Fruit fly (Drosophila melanogaster) whole organism, embryonic: ENCODE results near the gene ovm.
A peak's percentile ranks its signal among the peaks of the same experiment; 100 is the strongest.

Source experiments
- CG12744 ChIP-seq: fragments of 200-800 bp; sonication (Bioruptor generic); optimal IDR thresholded peaks from 2 replicates; lab custom pipeline; 2016; ENCODE audit warnings: missing biosample characterization, missing genetic modification characterization
- CG12769 ChIP-seq: fragments of 200-800 bp; sonication (Bioruptor generic); optimal IDR thresholded peaks from 2 replicates; lab custom pipeline; 2019; ENCODE audit warnings: missing biosample characterization, mild to moderate bottlenecking, missing genetic modification characterization, moderate library complexity
- CG14710 ChIP-seq: fragments of 200-800 bp; sonication (Bioruptor generic); optimal IDR thresholded peaks from 3 replicates; lab custom pipeline; 2019; ENCODE audit warnings: missing biosample characterization, mild to moderate bottlenecking, missing genetic modification characterization, moderate library complexity
- CG14965 ChIP-seq: fragments of 200-800 bp; sonication (Bioruptor generic); optimal IDR thresholded peaks from 2 replicates; lab custom pipeline; 2016; ENCODE audit warnings: missing biosample characterization, missing genetic modification characterization, borderline replicate concordance
- CG15073 ChIP-seq: fragments of 200-800 bp; sonication (Bioruptor generic); optimal IDR thresholded peaks from 2 replicates; lab custom pipeline; 2016; ENCODE audit warnings: missing biosample characterization, missing genetic modification characterization
- CG15514 ChIP-seq: fragments of 200-800 bp; sonication (Bioruptor generic); optimal IDR thresholded peaks from 3 replicates; lab custom pipeline; 2017; ENCODE audit warnings: missing biosample characterization, missing genetic modification characterization, mild to moderate bottlenecking, moderate library complexity, missing genetic modification reagents
- CG16779 ChIP-seq: fragments of 200-800 bp; sonication (Bioruptor generic); IDR thresholded peaks from 2 replicates; pipeline ENCODE4 v1.3.6; 2022; ENCODE audit warnings: missing biosample characterization, missing genetic modification characterization
- CG16813 ChIP-seq: fragments of 200-800 bp; sonication (Bioruptor generic); IDR thresholded peaks from 3 replicates; pipeline ENCODE4 v1.3.6; 2022; ENCODE audit warnings: missing biosample characterization, missing genetic modification characterization; ENCODE audit not compliant: partially characterized antibody
- CG17829 ChIP-seq: fragments of 200-800 bp; optimal IDR thresholded peaks from 2 replicates; lab custom pipeline; 2019; ENCODE audit warnings: missing biosample characterization, mild to moderate bottlenecking, missing genetic modification characterization, moderate library complexity
- CG1832 ChIP-seq: fragments of 200-800 bp; sonication (Bioruptor generic); optimal IDR thresholded peaks from 2 replicates; lab custom pipeline; 2017; ENCODE audit warnings: missing biosample characterization, mild to moderate bottlenecking, missing genetic modification characterization, inconsistent platforms
- CG2199 ChIP-seq: fragments of 200-800 bp; sonication (Bioruptor generic); IDR thresholded peaks from 3 replicates; pipeline ENCODE4 v1.3.6; 2022; ENCODE audit warnings: missing biosample characterization, missing genetic modification characterization
- CG2678 ChIP-seq: fragments of 200-800 bp; sonication (Bioruptor generic); optimal IDR thresholded peaks from 3 replicates; lab custom pipeline; 2019; ENCODE audit warnings: missing biosample characterization, mild to moderate bottlenecking, missing genetic modification characterization, moderate library complexity
- CG32772 ChIP-seq: fragments of 200-800 bp; sonication (Bioruptor generic); IDR thresholded peaks from 2 replicates; pipeline ENCODE4 v1.3.6; 2022; ENCODE audit warnings: missing biosample characterization, missing genetic modification characterization
- CG33557 ChIP-seq: fragments of 200-800 bp; sonication (Bioruptor generic); optimal IDR thresholded peaks from 2 replicates; lab custom pipeline; 2019; ENCODE audit warnings: missing biosample characterization, mild to moderate bottlenecking, missing genetic modification characterization, moderate library complexity
- CG34224 ChIP-seq: fragments of 200-800 bp; sonication (Bioruptor generic); IDR thresholded peaks from 3 replicates; pipeline ENCODE4 v1.3.6; 2022; ENCODE audit warnings: missing biosample characterization, missing genetic modification characterization; ENCODE audit not compliant: partially characterized antibody
- CG43689 ChIP-seq: fragments of 200-800 bp; sonication (Bioruptor generic); IDR thresholded peaks from 2 replicates; pipeline ENCODE4 v1.3.6; 2022; ENCODE audit warnings: missing biosample characterization, missing genetic modification characterization
- CG4424 ChIP-seq: fragments of 200-800 bp; sonication (Bioruptor generic); optimal IDR thresholded peaks from 3 replicates; lab custom pipeline; 2016; ENCODE audit warnings: missing biosample characterization, missing genetic modification characterization
- CG6683 ChIP-seq: fragments of 200-800 bp; sonication (Bioruptor generic); optimal IDR thresholded peaks from 2 replicates; lab custom pipeline; 2017; ENCODE audit warnings: missing biosample characterization, mild to moderate bottlenecking, missing genetic modification characterization, missing genetic modification reagents
- CG7963 ChIP-seq: fragments of 200-800 bp; sonication (Bioruptor generic); IDR thresholded peaks from 3 replicates; pipeline ENCODE4 v1.3.6; 2022; ENCODE audit warnings: missing biosample characterization, missing genetic modification characterization; ENCODE audit not compliant: partially characterized antibody
- CG8944 ChIP-seq: fragments of 200-800 bp; sonication (Bioruptor generic); optimal IDR thresholded peaks from 3 replicates; lab custom pipeline; 2016; ENCODE audit warnings: missing biosample characterization, missing genetic modification characterization
- CHES-1-like ChIP-seq: fragments of 200-800 bp; sonication (Bioruptor generic); optimal IDR thresholded peaks from 2 replicates; lab custom pipeline; 2016; ENCODE audit warnings: missing biosample characterization, missing genetic modification characterization
- D19A ChIP-seq: fragments of 200-800 bp; optimal IDR thresholded peaks from 3 replicates; lab custom pipeline; 2019; ENCODE audit warnings: missing biosample characterization, mild to moderate bottlenecking, missing genetic modification characterization, moderate library complexity
- Doc2 ChIP-seq: fragments of 200-800 bp; sonication (Bioruptor generic); IDR thresholded peaks from 2 replicates; pipeline ENCODE4 v1.3.6; 2022; ENCODE audit warnings: missing biosample characterization, missing genetic modification characterization
- Hr51 ChIP-seq, 2 experiments: fragments of 200-800 bp; sonication (Bioruptor generic); optimal IDR thresholded peaks; 2 replicates in 1 of 2; 3 replicates in 1 of 2; lab custom pipeline; 2016 to 2018; ENCODE audit warnings: missing biosample characterization in 2 of 2, missing genetic modification characterization in 2 of 2, mild to moderate bottlenecking in 1 of 2, moderate library complexity in 1 of 2
- MESR4 ChIP-seq: fragments of 200-800 bp; sonication (Bioruptor generic); optimal IDR thresholded peaks from 2 replicates; lab custom pipeline; 2018; ENCODE audit warnings: missing biosample characterization, mild to moderate bottlenecking, missing genetic modification characterization, moderate library complexity
- MTF-1 ChIP-seq: fragments of 200-800 bp; sonication (Bioruptor generic); optimal IDR thresholded peaks from 2 replicates; lab custom pipeline; 2018; ENCODE audit warnings: missing biosample characterization, mild to moderate bottlenecking, missing genetic modification characterization, borderline replicate concordance
- Med ChIP-seq: fragments of 200-800 bp; sonication (Bioruptor generic); peaks from one replicate; lab custom pipeline; 2016; ENCODE audit warnings: missing biosample characterization, missing genetic modification characterization, mild to moderate bottlenecking, inconsistent platforms, moderate library complexity
- NK7.1 ChIP-seq: fragments of 200-800 bp; sonication (Bioruptor generic); optimal IDR thresholded peaks from 3 replicates; lab custom pipeline; 2016; ENCODE audit warnings: missing biosample characterization, missing genetic modification characterization
- abd-A ChIP-seq: fragments of 200-800 bp; sonication (Bioruptor generic); optimal IDR thresholded peaks from 3 replicates; lab custom pipeline; 2019; ENCODE audit warnings: missing biosample characterization, mild to moderate bottlenecking, missing genetic modification characterization, moderate library complexity
- ash1 ChIP-seq: fragments of 200-800 bp; sonication (Bioruptor generic); optimal IDR thresholded peaks from 2 replicates; lab custom pipeline; 2018; ENCODE audit warnings: missing biosample characterization, mild to moderate bottlenecking, missing genetic modification characterization
- ato ChIP-seq: fragments of 200-800 bp; sonication (Bioruptor generic); IDR thresholded peaks from 2 replicates; pipeline ENCODE4 v1.3.6; 2022; ENCODE audit warnings: missing biosample characterization, missing genetic modification characterization; ENCODE audit not compliant: partially characterized antibody
- bbx ChIP-seq: fragments of 200-800 bp; sonication (Bioruptor generic); IDR thresholded peaks from 2 replicates; pipeline ENCODE4 v1.3.6; 2022; ENCODE audit warnings: missing biosample characterization, missing genetic modification characterization; ENCODE audit not compliant: partially characterized antibody
- bigmax ChIP-seq: fragments of 200-800 bp; sonication (Bioruptor generic); optimal IDR thresholded peaks from 2 replicates; lab custom pipeline; 2018; ENCODE audit warnings: missing biosample characterization, mild to moderate bottlenecking, missing genetic modification characterization
- cg ChIP-seq: fragments of 200-800 bp; sonication (Bioruptor generic); optimal IDR thresholded peaks from 3 replicates; lab custom pipeline; 2019; ENCODE audit warnings: missing biosample characterization, mild to moderate bottlenecking, missing genetic modification characterization, moderate library complexity
- gro ChIP-seq: fragments of 200-800 bp; sonication (Bioruptor generic); optimal IDR thresholded peaks from 2 replicates; lab custom pipeline; 2016; ENCODE audit warnings: missing biosample characterization, missing genetic modification characterization
- lov ChIP-seq, 2 experiments: fragments of 200-800 bp in 1 of 2; fragments of >200 bp in 1 of 2; sonication (Bioruptor generic) in 1 of 2; IDR thresholded peaks in 1 of 2; optimal IDR thresholded peaks in 1 of 2; 2 replicates in 1 of 2; 3 replicates in 1 of 2; pipeline versions ENCODE4 v1.3.6 to Lab custom; 2017 to 2022; ENCODE audit warnings: missing biosample characterization in 1 of 2, missing genetic modification characterization in 1 of 2
- odd ChIP-seq: fragments of 200-800 bp; sonication (Bioruptor generic); optimal IDR thresholded peaks from 2 replicates; lab custom pipeline; 2017; ENCODE audit warnings: missing biosample characterization, mild to moderate bottlenecking, missing genetic modification characterization
- phol ChIP-seq: fragments of 200-800 bp; sonication (Bioruptor generic); optimal IDR thresholded peaks from 3 replicates; lab custom pipeline; 2018; ENCODE audit warnings: missing biosample characterization, mild to moderate bottlenecking, missing genetic modification characterization, moderate library complexity
- run ChIP-seq: fragments of 200-800 bp; sonication (Bioruptor generic); optimal IDR thresholded peaks from 3 replicates; lab custom pipeline; 2018; ENCODE audit warnings: missing biosample characterization, mild to moderate bottlenecking, missing genetic modification characterization
- salm ChIP-seq: fragments of 200-800 bp; sonication (Bioruptor generic); optimal IDR thresholded peaks from 2 replicates; lab custom pipeline; 2018; ENCODE audit warnings: missing biosample characterization, mild to moderate bottlenecking, missing genetic modification characterization
- seq ChIP-seq: fragments of 200-800 bp; sonication (Bioruptor generic); IDR thresholded peaks from 2 replicates; pipeline ENCODE4 v1.3.6; 2022; ENCODE audit warnings: missing biosample characterization, missing genetic modification characterization
- so ChIP-seq: fragments of 200-800 bp; sonication (Bioruptor generic); IDR thresholded peaks from 3 replicates; pipeline ENCODE4 v1.3.6; 2022; ENCODE audit warnings: missing biosample characterization, missing genetic modification characterization
- tll ChIP-seq, 2 experiments: fragments of 200-800 bp in 1 of 2; fragments of >200 bp in 1 of 2; sonication (Bioruptor generic) in 1 of 2; optimal IDR thresholded peaks; 2 replicates each; lab custom pipeline; 2017 to 2019; ENCODE audit warnings: missing biosample characterization in 2 of 2, missing genetic modification characterization in 2 of 2, mild to moderate bottlenecking in 1 of 2, moderate library complexity in 1 of 2
- ttk ChIP-seq: fragments of 200-800 bp; sonication (Bioruptor generic); IDR thresholded peaks from 2 replicates; pipeline ENCODE4 v2.1.2; 2022; ENCODE audit warnings: missing biosample characterization, missing genetic modification characterization
- vfl ChIP-seq: fragments of 200-800 bp; sonication (Bioruptor generic); optimal IDR thresholded peaks from 2 replicates; lab custom pipeline; 2016; ENCODE audit warnings: missing biosample characterization, missing genetic modification characterization
- zen2 ChIP-seq: fragments of 200-800 bp; sonication (Bioruptor generic); IDR thresholded peaks from 3 replicates; pipeline ENCODE4 v1.3.6; 2022; ENCODE audit warnings: missing biosample characterization, missing genetic modification characterization; ENCODE audit not compliant: partially characterized antibody

The ovm gene

dm6 chr2L:131466-132270, 9.1 kb downstream of the ovm start, which contains the start of gene Gs1 (continued):
- TF ChIP-seq CG4424 (GFP tag; lab: Kevin White, UChicago): peak; percentile 11
- peak; percentile 25 for TF ChIP-seq CG33557 (GFP tag; lab: Kevin White, UChicago)
- peak in 1 of 2 experiments; percentile 21 for TF ChIP-seq Hr51 (GFP tag; optimal IDR thresholded peaks at IDR 0.05; lab: Kevin White, UChicago)
- no peak for TF ChIP-seq CG7963 (GFP tag; lab: Robert Waterston, UW)
- TF ChIP-seq odd (GFP tag; lab: Kevin White, UChicago): peak; percentile 4
- TF ChIP-seq CG17829 (tag; lab: Kevin White, UChicago): peak; percentile 39
- TF ChIP-seq lov (optimal IDR thresholded peaks at IDR 0.05; lab: Kevin White, UChicago): no peak
- no peak; the same call in 2 of the 3 replicates for TF ChIP-seq lov (GFP tag; IDR thresholded peaks at IDR 0.05; lab: Robert Waterston, UW)
- TF ChIP-seq gro: peak; percentile 51
- TF ChIP-seq salm (tag; lab: Kevin White, UChicago): peak; percentile 57
- peak; percentile 46 for TF ChIP-seq D19A (tag; lab: Kevin White, UChicago)
- TF ChIP-seq CG8944 (GFP tag; lab: Kevin White, UChicago): no peak
- TF ChIP-seq ttk (GFP tag; lab: Robert Waterston, UW): peak; percentile 34; the same call in 1 of the 2 replicates
- peak; percentile 7 for TF ChIP-seq run (tag; lab: Kevin White, UChicago)
- no peak for TF ChIP-seq CG14710 (tag; lab: Kevin White, UChicago)
- TF ChIP-seq CG12769 (tag; lab: Kevin White, UChicago): peak; percentile 77
- peak; percentile 68; the same call in 2 of the 3 replicates for TF ChIP-seq zen2 (GFP tag; lab: Robert Waterston, UW)
- peak; percentile 68; the same call in 2 of the 3 replicates for TF ChIP-seq CG34224 (GFP tag; lab: Robert Waterston, UW)
- no peak for TF ChIP-seq CG32772 (GFP tag; lab: Robert Waterston, UW)
- no peak for TF ChIP-seq vfl (GFP tag; lab: Kevin White, UChicago)
- TF ChIP-seq Med (GFP tag; lab: Kevin White, UChicago): peak; percentile 90
- TF ChIP-seq bbx (GFP tag; lab: Robert Waterston, UW): peak; percentile 65; the same call in 1 of the 2 replicates
- TF ChIP-seq CG12744: no peak
- no peak for TF ChIP-seq CG6683 (GFP tag; lab: Kevin White, UChicago)
- peak; percentile 79 for TF ChIP-seq abd-A (tag; lab: Kevin White, UChicago)
- no peak for TF ChIP-seq Doc2 (GFP tag; lab: Robert Waterston, UW)
- TF ChIP-seq cg (GFP tag; lab: Kevin White, UChicago): no peak
- no peak for TF ChIP-seq ash1 (GFP tag; lab: Kevin White, UChicago)
- TF ChIP-seq MESR4 (GFP tag; lab: Kevin White, UChicago): peak; percentile 49
- peak; percentile 12; the same call in 1 of the 2 replicates for TF ChIP-seq CG43689 (GFP tag; lab: Robert Waterston, UW)
- peak; percentile 98 for TF ChIP-seq CG2199 (GFP tag; lab: Robert Waterston, UW)
- TF ChIP-seq ato (GFP tag; lab: Robert Waterston, UW): 0 out of 2 replicates have a peak, but pooled peaks have one; percentile 53
- TF ChIP-seq bigmax (GFP tag; lab: Kevin White, UChicago): no peak
- TF ChIP-seq seq (GFP tag; lab: Robert Waterston, UW): peak; percentile 18; the same call in 1 of the 2 replicates
- TF ChIP-seq CG14965 (GFP tag; lab: Kevin White, UChicago): no peak
- TF ChIP-seq CG15073: no peak
- TF ChIP-seq CG1832: no peak
- no peak for TF ChIP-seq NK7.1 (GFP tag; lab: Kevin White, UChicago)
- no peak for TF ChIP-seq tll (GFP tag; optimal IDR thresholded peaks at IDR 0.05; lab: Kevin White, UChicago)
- TF ChIP-seq CHES-1-like (GFP tag; lab: Kevin White, UChicago): no peak
- 0 out of 2 replicates have a peak, but pooled peaks have one; percentile 12 for TF ChIP-seq CG16779 (GFP tag; lab: Robert Waterston, UW)
- peak; percentile 74; the same call in 2 of the 3 replicates for TF ChIP-seq so (GFP tag; lab: Robert Waterston, UW)
- no peak for TF ChIP-seq phol (tag; lab: Kevin White, UChicago)
- no peak for TF ChIP-seq CG16813 (GFP tag; lab: Robert Waterston, UW)
- TF ChIP-seq MTF-1 (GFP tag; lab: Kevin White, UChicago): peak; percentile 37
- TF ChIP-seq CG2678: peak; percentile 40
- TF ChIP-seq CG15514 (GFP tag; lab: Kevin White, UChicago): peak; percentile 44
